Worm (Caenorhabditis elegans) whole organism, L1 larva: ENCODE results near the gene let-92.

Experiments used
- aha-1 ChIP-seq: fragments of 150-350 bp; optimal IDR thresholded peaks from 2 replicates; lab custom pipeline; 2014; ENCODE audit warnings: missing biosample characterization, missing genetic modification characterization
- dsc-1 ChIP-seq: sonication (generic microtip); optimal IDR thresholded peaks from 2 replicates; lab custom pipeline; 2016; ENCODE audit warnings: mild to moderate bottlenecking, missing genetic modification characterization, missing compliant biosample characterization
- jun-1 ChIP-seq: fragments of 150-350 bp; optimal IDR thresholded peaks from 2 replicates; lab custom pipeline; 2014; ENCODE audit warnings: missing biosample characterization, missing genetic modification reagents, missing genetic modification characterization
- mdl-1 ChIP-seq, 2 experiments: fragments of 150-350 bp; optimal IDR thresholded peaks; 2 replicates each; lab custom pipeline; 2014 to 2017; ENCODE audit warnings: missing biosample characterization in 2 of 2, missing genetic modification characterization in 2 of 2, inconsistent platforms in 1 of 2
- nhr-11 ChIP-seq: fragments of 150-350 bp; optimal IDR thresholded peaks from 2 replicates; lab custom pipeline; 2014; ENCODE audit warnings: missing biosample characterization, missing genetic modification characterization
- nhr-47 ChIP-seq: sonication (generic microtip); optimal IDR thresholded peaks from 2 replicates; lab custom pipeline; 2016; ENCODE audit warnings: mild to moderate bottlenecking, missing genetic modification characterization, moderate library complexity, missing compliant biosample characterization
- pag-3 ChIP-seq: sonication (generic microtip); optimal IDR thresholded peaks from 2 replicates; lab custom pipeline; 2017; ENCODE audit warnings: missing genetic modification characterization, mild to moderate bottlenecking, missing compliant biosample characterization, antibody characterized with exemption, borderline replicate concordance; ENCODE audit not compliant: insufficient read depth
- unc-130 ChIP-seq: fragments of 150-350 bp; optimal IDR thresholded peaks from 2 replicates; lab custom pipeline; 2017; ENCODE audit warnings: missing biosample characterization, missing genetic modification characterization, inconsistent platforms

- no peak for TF ChIP-seq mdl-1 (tag; optimal IDR thresholded peaks at IDR 0.05; lab: Kevin White, UChicago)
- TF ChIP-seq nhr-11 (tag; lab: Kevin White, UChicago) = no peak
- TF ChIP-seq pag-3 (tag; lab: Kevin White, UChicago) = no peak
- no peak for TF ChIP-seq unc-130 (tag; lab: Kevin White, UChicago)
- TF ChIP-seq dsc-1 = no peak
- TF ChIP-seq aha-1 (tag; lab: Kevin White, UChicago) = no peak
- no peak for TF ChIP-seq nhr-47 (tag; lab: Kevin White, UChicago)
- no peak for TF ChIP-seq jun-1
Measured at ce11 chrIV:11903676-11904075, 45.4 kb downstream of the let-92 start.
